Worm (Caenorhabditis elegans) whole organism, L4 larva: ENCODE measurements around the gene tmed-1.

Experiments
- nhr-6 ChIP-seq: fragments of 150-350 bp; optimal IDR thresholded peaks from 2 replicates; lab custom pipeline; 2014; ENCODE audit warnings: missing biosample characterization, missing genetic modification characterization
- pqm-1 ChIP-seq: sonication (generic microtip); optimal IDR thresholded peaks from 2 replicates; lab custom pipeline; 2017; ENCODE audit warnings: missing biosample characterization, missing genetic modification characterization
- snpc-4 ChIP-seq: fragments of 150-350 bp; optimal IDR thresholded peaks from 2 replicates; lab custom pipeline; 2014; ENCODE audit warnings: missing biosample characterization, missing genetic modification characterization
- unc-130 ChIP-seq: sonication (generic microtip); optimal IDR thresholded peaks from 2 replicates; lab custom pipeline; 2016; ENCODE audit warnings: missing genetic modification reagents, missing genetic modification characterization, missing compliant biosample characterization

- TF ChIP-seq unc-130 (no peak), pqm-1 (no peak), snpc-4 (tag; lab: Kevin White, UChicago) (no peak), nhr-6 (tag; lab: Kevin White, UChicago) (no peak)
Measured at ce11 chrIV:12035422-12035821, 42.5 kb downstream of the tmed-1 start.
